Fruit fly (Drosophila melanogaster) whole organism, embryonic: ENCODE measurements around the gene CG3726.

Experiments
- Awh ChIP-seq: fragments of 200-800 bp; sonication (Bioruptor generic); IDR thresholded peaks from 2 replicates; pipeline ENCODE4, ENCODE4 v1.3.6; 2022; ENCODE audit warnings: missing biosample characterization, missing genetic modification characterization
- CG10267 ChIP-seq: fragments of 200-800 bp; sonication (Bioruptor generic); optimal IDR thresholded peaks from 2 replicates; lab custom pipeline; 2018; ENCODE audit warnings: missing biosample characterization, mild to moderate bottlenecking, missing genetic modification characterization, moderate library complexity
- CG11456 ChIP-seq: fragments of 200-800 bp; sonication (Bioruptor generic); IDR thresholded peaks from 3 replicates; pipeline ENCODE4 v1.3.6; 2022; ENCODE audit warnings: missing biosample characterization, missing genetic modification characterization
- CG12071 ChIP-seq: fragments of 200-800 bp; sonication (Bioruptor generic); optimal IDR thresholded peaks from 3 replicates; lab custom pipeline; 2018; ENCODE audit warnings: missing biosample characterization, mild to moderate bottlenecking, missing genetic modification characterization
- CG13296 ChIP-seq: fragments of 200-800 bp; sonication (Bioruptor generic); optimal IDR thresholded peaks from 3 replicates; lab custom pipeline; 2018; ENCODE audit warnings: missing biosample characterization, mild to moderate bottlenecking, missing genetic modification characterization
- CG14860 ChIP-seq: fragments of 200-800 bp; sonication (Bioruptor generic); IDR thresholded peaks from 3 replicates; pipeline ENCODE4 v1.3.6; 2022; ENCODE audit warnings: missing biosample characterization, missing genetic modification characterization; ENCODE audit not compliant: partially characterized antibody
- CG15269 ChIP-seq: fragments of 200-800 bp; sonication (Bioruptor generic); optimal IDR thresholded peaks from 2 replicates; lab custom pipeline; 2018; ENCODE audit warnings: missing biosample characterization, mild to moderate bottlenecking, missing genetic modification characterization, moderate library complexity
- CG17186 ChIP-seq: fragments of 200-800 bp; sonication (Bioruptor generic); optimal IDR thresholded peaks from 3 replicates; lab custom pipeline; 2017; ENCODE audit warnings: missing biosample characterization, missing genetic modification reagents, missing genetic modification characterization
- CG17359 ChIP-seq: fragments of 200-800 bp; sonication (Bioruptor generic); optimal IDR thresholded peaks from 3 replicates; lab custom pipeline; 2018; ENCODE audit warnings: missing biosample characterization, mild to moderate bottlenecking, missing genetic modification characterization, moderate library complexity
- CG2712 ChIP-seq: fragments of 200-800 bp; optimal IDR thresholded peaks from 3 replicates; lab custom pipeline; 2019; ENCODE audit warnings: missing biosample characterization, mild to moderate bottlenecking, missing genetic modification characterization, moderate library complexity
- CG4404 ChIP-seq: fragments of 200-800 bp; sonication (Bioruptor generic); IDR thresholded peaks from 2 replicates; pipeline ENCODE4 v1.3.6; 2022; ENCODE audit warnings: missing biosample characterization, missing genetic modification characterization
- CG5953 ChIP-seq: fragments of 200-800 bp; sonication (Bioruptor generic); IDR thresholded peaks from 2 replicates; pipeline ENCODE4 v1.3.6; 2022; ENCODE audit warnings: missing biosample characterization, missing genetic modification characterization
- CG6254 ChIP-seq: fragments of 200-800 bp; sonication (Bioruptor generic); optimal IDR thresholded peaks from 3 replicates; lab custom pipeline; 2017; ENCODE audit warnings: mild to moderate bottlenecking, missing biosample characterization, missing genetic modification reagents, missing genetic modification characterization
- CG6689 ChIP-seq: fragments of 200-800 bp; sonication (Bioruptor generic); IDR thresholded peaks from 2 replicates; pipeline ENCODE4 v1.3.6; 2022; ENCODE audit warnings: missing biosample characterization, missing genetic modification characterization
- CG8281 ChIP-seq: fragments of 200-800 bp; sonication (Bioruptor generic); optimal IDR thresholded peaks from 2 replicates; lab custom pipeline; 2018; ENCODE audit warnings: missing biosample characterization, mild to moderate bottlenecking, missing genetic modification characterization, moderate library complexity
- CG8388 ChIP-seq: fragments of 200-800 bp; sonication (Bioruptor generic); optimal IDR thresholded peaks from 2 replicates; lab custom pipeline; 2019; ENCODE audit warnings: missing biosample characterization, mild to moderate bottlenecking, missing genetic modification characterization, moderate library complexity
- Drgx ChIP-seq: fragments of 200-800 bp; sonication (Bioruptor generic); IDR thresholded peaks from 2 replicates; pipeline ENCODE4 v1.3.6; 2022; ENCODE audit warnings: missing biosample characterization, missing genetic modification characterization
- Fer1 ChIP-seq: fragments of 200-800 bp; sonication (Bioruptor generic); optimal IDR thresholded peaks from 2 replicates; lab custom pipeline; 2017; ENCODE audit warnings: missing biosample characterization, mild to moderate bottlenecking, missing genetic modification characterization
- Hr3 ChIP-seq: fragments of 200-800 bp; sonication (Bioruptor generic); optimal IDR thresholded peaks from 3 replicates; lab custom pipeline; 2016; ENCODE audit warnings: missing biosample characterization, missing genetic modification characterization
- Kr ChIP-seq: fragments of 200-800 bp; sonication (Bioruptor generic); optimal IDR thresholded peaks from 2 replicates; lab custom pipeline; 2017; ENCODE audit warnings: missing biosample characterization, mild to moderate bottlenecking, missing genetic modification characterization
- Med ChIP-seq: fragments of 200-800 bp; sonication (Bioruptor generic); peaks from one replicate; lab custom pipeline; 2016; ENCODE audit warnings: missing biosample characterization, missing genetic modification characterization, mild to moderate bottlenecking, inconsistent platforms, moderate library complexity
- Meics ChIP-seq: fragments of 200-800 bp; sonication (Bioruptor generic); optimal IDR thresholded peaks from 2 replicates; lab custom pipeline; 2017; ENCODE audit warnings: missing biosample characterization, mild to moderate bottlenecking, missing genetic modification characterization
- Mrtf ChIP-seq: fragments of 200-800 bp; sonication (Bioruptor generic); IDR thresholded peaks from 3 replicates; pipeline ENCODE4 v1.3.6; 2022; ENCODE audit warnings: missing biosample characterization, missing genetic modification characterization
- NC2β ChIP-seq: fragments of 200-800 bp; sonication (Bioruptor generic); optimal IDR thresholded peaks from 2 replicates; lab custom pipeline; 2016; ENCODE audit warnings: missing biosample characterization, missing genetic modification characterization
- Neu2 ChIP-seq: fragments of 200-800 bp; sonication (Bioruptor generic); optimal IDR thresholded peaks from 3 replicates; lab custom pipeline; 2016; ENCODE audit warnings: missing biosample characterization, missing genetic modification characterization, borderline replicate concordance
- Nf-YB ChIP-seq: fragments of 200-800 bp; sonication (Bioruptor generic); optimal IDR thresholded peaks from 3 replicates; lab custom pipeline; 2019; ENCODE audit warnings: missing biosample characterization, mild to moderate bottlenecking, missing genetic modification characterization, moderate library complexity
- Six4 ChIP-seq: fragments of 200-800 bp; sonication (Bioruptor generic); optimal IDR thresholded peaks from 2 replicates; lab custom pipeline; 2016; ENCODE audit warnings: missing biosample characterization, missing genetic modification characterization
- Xrp1 ChIP-seq: fragments of 200-800 bp; sonication (Bioruptor generic); IDR thresholded peaks from 2 replicates; pipeline ENCODE4 v1.3.6; 2022; ENCODE audit warnings: missing biosample characterization, missing genetic modification characterization
- amos ChIP-seq: fragments of 200-800 bp; sonication (Bioruptor generic); IDR thresholded peaks from 2 replicates; pipeline ENCODE4 v1.3.6; 2022; ENCODE audit warnings: missing biosample characterization, missing genetic modification characterization; ENCODE audit not compliant: partially characterized antibody
- bsh ChIP-seq, 2 experiments: fragments of 200-800 bp; sonication (Bioruptor generic); optimal IDR thresholded peaks; 2 replicates each; lab custom pipeline; 2017 to 2018; ENCODE audit warnings: mild to moderate bottlenecking in 2 of 2, missing biosample characterization in 2 of 2, missing genetic modification characterization in 2 of 2, moderate library complexity in 1 of 2
- cato ChIP-seq: fragments of 200-800 bp; sonication (Bioruptor generic); optimal IDR thresholded peaks from 2 replicates; lab custom pipeline; 2016; ENCODE audit warnings: missing biosample characterization, missing genetic modification characterization, borderline replicate concordance
- chinmo ChIP-seq: fragments of 200-800 bp; sonication (Bioruptor generic); IDR thresholded peaks from 4 replicates; pipeline ENCODE4 v1.3.6; 2022; ENCODE audit warnings: missing biosample characterization, missing genetic modification characterization; ENCODE audit not compliant: partially characterized antibody
- disco-r ChIP-seq: fragments of 200-800 bp; sonication (Bioruptor generic); optimal IDR thresholded peaks from 2 replicates; lab custom pipeline; 2016; ENCODE audit warnings: missing biosample characterization, missing genetic modification characterization
- dmrt11E ChIP-seq: fragments of 200-800 bp; sonication (Bioruptor generic); optimal IDR thresholded peaks from 3 replicates; lab custom pipeline; 2018; ENCODE audit warnings: missing biosample characterization, mild to moderate bottlenecking, missing genetic modification characterization, moderate library complexity
- dpn ChIP-seq, 2 experiments: fragments of 200-800 bp; sonication (Bioruptor generic); optimal IDR thresholded peaks; 3 replicates each; lab custom pipeline; 2016; ENCODE audit warnings: missing biosample characterization in 2 of 2, missing genetic modification characterization in 2 of 2
- eve ChIP-seq, 2 experiments: fragments of >200 bp; optimal IDR thresholded peaks; 2 replicates each; lab custom pipeline; 2017; ENCODE audit warnings: missing biosample characterization in 2 of 2, missing genetic modification characterization in 2 of 2
- her ChIP-seq: fragments of 200-800 bp; sonication (Bioruptor generic); optimal IDR thresholded peaks from 2 replicates; lab custom pipeline; 2016; ENCODE audit warnings: missing biosample characterization, missing genetic modification characterization
- jigr1 ChIP-seq: fragments of 200-800 bp; sonication (Bioruptor generic); IDR thresholded peaks from 3 replicates; pipeline ENCODE4 v1.3.6; 2022; ENCODE audit warnings: missing biosample characterization, missing genetic modification characterization
- nmo ChIP-seq: fragments of 200-800 bp; sonication (Bioruptor generic); optimal IDR thresholded peaks from 2 replicates; lab custom pipeline; 2018; ENCODE audit warnings: missing biosample characterization, mild to moderate bottlenecking, missing genetic modification characterization, moderate library complexity
- oc ChIP-seq: fragments of 200-800 bp; sonication (Bioruptor generic); optimal IDR thresholded peaks from 2 replicates; lab custom pipeline; 2018; ENCODE audit warnings: missing biosample characterization, mild to moderate bottlenecking, missing genetic modification characterization, moderate library complexity
- odd ChIP-seq: fragments of 200-800 bp; sonication (Bioruptor generic); optimal IDR thresholded peaks from 2 replicates; lab custom pipeline; 2017; ENCODE audit warnings: missing biosample characterization, mild to moderate bottlenecking, missing genetic modification characterization
- pnt ChIP-seq: fragments of 200-800 bp; sonication (Bioruptor generic); optimal IDR thresholded peaks from 3 replicates; lab custom pipeline; 2016; ENCODE audit warnings: missing biosample characterization, missing genetic modification characterization
- sisA ChIP-seq: fragments of 200-800 bp; sonication (Bioruptor generic); IDR thresholded peaks from 2 replicates; pipeline ENCODE4 v1.3.6; 2022; ENCODE audit warnings: missing biosample characterization, missing genetic modification characterization
- zf30C ChIP-seq: fragments of 200-800 bp; sonication (Bioruptor generic); optimal IDR thresholded peaks from 3 replicates; lab custom pipeline; 2018; ENCODE audit warnings: missing biosample characterization, mild to moderate bottlenecking, missing genetic modification characterization
- zfh1 ChIP-seq: fragments of 200-800 bp; sonication (Bioruptor generic); IDR thresholded peaks from 3 replicates; pipeline ENCODE4 v1.3.6; 2022; ENCODE audit warnings: missing biosample characterization, missing genetic modification characterization

Gene CG3726

DNA sequence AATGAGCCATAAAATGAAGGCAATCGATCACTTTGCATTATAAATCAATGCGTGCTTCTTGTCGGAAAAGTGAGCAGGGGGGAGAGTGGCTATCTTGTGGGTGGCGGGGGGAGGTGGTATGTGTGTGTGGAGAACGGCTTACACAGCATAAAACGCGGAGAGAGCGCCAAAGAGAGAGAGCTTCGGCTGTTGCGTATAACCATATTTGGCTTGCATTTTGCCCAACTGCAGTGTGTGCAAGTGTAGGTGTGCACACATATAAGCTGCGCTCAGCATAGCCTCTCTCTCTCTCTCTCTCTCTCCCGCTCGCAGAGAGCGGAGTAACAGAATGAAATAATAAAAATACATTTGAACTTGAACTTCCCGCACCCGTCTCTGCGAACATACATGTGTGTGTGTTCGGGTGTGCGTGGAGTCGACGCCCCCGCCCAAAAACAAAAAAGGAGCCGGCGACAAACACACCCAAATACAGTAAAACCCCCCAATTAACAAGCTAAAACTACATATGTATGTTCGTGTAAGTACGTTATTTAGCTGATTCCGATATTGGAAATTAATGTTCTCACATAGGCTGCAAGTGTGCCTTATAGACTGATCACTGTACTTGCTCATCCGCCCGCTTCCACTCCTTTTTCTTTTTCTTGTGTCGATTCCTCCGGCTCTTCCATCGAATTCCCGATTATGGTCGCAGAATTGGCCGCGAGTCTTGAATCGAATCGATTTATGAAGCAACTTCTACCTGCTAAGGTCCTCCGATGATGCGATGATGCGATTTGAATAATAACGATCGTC lies 29.9 kb upstream of the CG3726 start (continued):
- TF ChIP-seq her (peak; percentile 6), disco-r (GFP tag; lab: Kevin White, UChicago) (no peak), bsh (GFP tag; optimal IDR thresholded peaks at IDR 0.05; lab: Kevin White, UChicago) (peak; percentile 48 to 53), jigr1 (GFP tag; lab: Robert Waterston, UW) (no peak)

DNA sequence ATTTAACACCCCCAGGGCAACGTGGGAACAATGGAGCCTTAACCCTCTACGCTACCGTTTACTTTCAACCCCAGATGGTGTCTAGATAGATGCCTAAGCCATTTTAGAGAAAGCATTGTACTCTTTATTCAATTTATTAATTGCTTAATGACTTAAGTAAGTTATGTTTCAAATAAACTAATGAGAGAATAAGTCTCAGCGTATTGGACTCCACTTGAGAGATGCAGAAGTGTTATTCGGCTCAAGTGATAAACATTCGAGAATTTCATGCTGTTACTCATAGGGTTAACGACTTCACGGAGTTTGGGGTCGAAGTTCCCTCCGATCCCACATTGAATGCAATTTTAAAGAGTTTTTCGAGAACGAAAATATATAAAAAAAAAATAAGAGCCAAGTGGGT lies 28.6 kb upstream of the CG3726 start:
- TF ChIP-seq Drgx (GFP tag; lab: Robert Waterston, UW) (0 out of 2 replicates have a peak, but pooled peaks have one; percentile 10), eve (GFP tag; optimal IDR thresholded peaks at IDR 0.05; lab: Kevin White, UChicago) (peak in 1 of 2 experiments; percentile 7), CG2712 (no peak)
- TF ChIP-seq, all 482 proteins: peak for 2

DNA sequence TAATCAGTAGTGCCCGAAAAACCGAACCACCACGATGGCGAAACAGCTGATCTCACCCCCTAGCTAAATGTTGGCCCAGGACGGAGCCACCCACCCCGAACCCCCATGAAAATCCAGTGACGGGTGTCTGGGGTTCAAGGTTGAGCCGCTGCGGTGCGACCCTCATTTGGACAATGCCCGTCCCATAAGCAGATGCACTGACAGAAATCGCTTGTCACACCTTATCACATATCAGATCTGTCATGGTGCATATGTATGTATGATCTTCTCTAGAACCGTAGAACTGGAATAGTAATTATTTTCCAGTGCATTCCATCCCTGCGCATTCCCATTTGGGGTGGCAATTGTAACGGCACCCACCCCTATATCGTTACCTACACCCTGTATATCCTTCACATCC lies 28.0 kb upstream of the CG3726 start:
- TF ChIP-seq Awh (GFP tag; lab: Robert Waterston, UW) (0 out of 2 replicates have a peak, but pooled peaks have one; percentile 6), CG12071 (GFP tag; lab: Kevin White, UChicago) (peak; percentile 34), Xrp1 (peak; percentile 79), Fer1 (GFP tag; lab: Kevin White, UChicago) (peak; percentile 2), Nf-YB (GFP tag; lab: Kevin White, UChicago) (no peak), Mrtf (0 out of 3 replicates have a peak, but pooled peaks have one; percentile 6), dpn (GFP tag; optimal IDR thresholded peaks at IDR 0.05; lab: Kevin White, UChicago) (peak in 1 of 2 experiments; percentile 34), NC2β (GFP tag; lab: Kevin White, UChicago) (peak; percentile 56), zf30C (GFP tag; lab: Kevin White, UChicago) (peak; percentile 93), cato (no peak), CG8281 (tag; lab: Kevin White, UChicago) (no peak), CG10267 (tag; lab: Kevin White, UChicago) (peak; percentile 33), CG4404 (GFP tag; lab: Robert Waterston, UW) (0 out of 2 replicates have a peak, but pooled peaks have one; percentile 13), Med (peak; percentile 80), chinmo (GFP tag; lab: Robert Waterston, UW) (no peak), CG13296 (GFP tag; lab: Kevin White, UChicago) (no peak), Neu2 (no peak), pnt (GFP tag; lab: Kevin White, UChicago) (peak; percentile 43), zfh1 (GFP tag; lab: Robert Waterston, UW) (peak; percentile 63; the same call in 1 of the 3 replicates), amos (GFP tag; lab: Robert Waterston, UW) (no peak), CG8388 (GFP tag; lab: Kevin White, UChicago) (peak; percentile 12), CG14860 (GFP tag; lab: Robert Waterston, UW) (no peak), CG11456 (GFP tag; lab: Robert Waterston, UW) (0 out of 3 replicates have a peak, but pooled peaks have one; percentile 52), Kr (GFP tag; lab: Kevin White, UChicago) (no peak), CG15269 (tag; lab: Kevin White, UChicago) (peak; percentile 15), Meics (peak; percentile 10), CG6689 (no peak), dmrt11E (tag; lab: Kevin White, UChicago) (peak; percentile 41), Hr3 (peak; percentile 2), oc (peak; percentile 52), odd (GFP tag; lab: Kevin White, UChicago) (no peak), nmo (peak; percentile 10), CG6254 (GFP tag; lab: Kevin White, UChicago) (peak; percentile 27), CG5953 (GFP tag; lab: Robert Waterston, UW) (no peak), CG17186 (GFP tag; lab: Kevin White, UChicago) (no peak), CG17359 (tag; lab: Kevin White, UChicago) (peak; percentile 30), sisA (GFP tag; lab: Robert Waterston, UW) (peak; percentile 26; the same call in 1 of the 2 replicates), Six4 (GFP tag; lab: Kevin White, UChicago) (peak; percentile 4)
